Fruit fly (Drosophila melanogaster) whole organism, embryonic: Measurements from ENCODE around the gene CG7182.
A peak's percentile ranks its signal among the peaks of the same experiment; 100 is the strongest.

ENCODE experiments used
- Ada2b ChIP-seq: fragments of 200-800 bp; sonication (Bioruptor generic); IDR thresholded peaks from 2 replicates; pipeline ENCODE4 v1.3.6; 2022; ENCODE audit warnings: missing biosample characterization, missing genetic modification characterization
- Adf1 ChIP-seq: fragments of 200-800 bp; sonication (Bioruptor generic); IDR thresholded peaks from 2 replicates; pipeline ENCODE4 v1.3.6; 2022; ENCODE audit warnings: missing biosample characterization, missing genetic modification characterization
- Atf-2 ChIP-seq: fragments of 200-800 bp; sonication (Bioruptor generic); optimal IDR thresholded peaks from 2 replicates; lab custom pipeline; 2016; ENCODE audit warnings: missing biosample characterization, missing genetic modification characterization
- B-H1 ChIP-seq: fragments of 200-800 bp; sonication (Bioruptor generic); IDR thresholded peaks from 3 replicates; pipeline ENCODE4 v1.3.6; 2022; ENCODE audit warnings: missing biosample characterization, missing genetic modification characterization
- CG10274 ChIP-seq: fragments of 200-800 bp; sonication (Bioruptor generic); optimal IDR thresholded peaks from 3 replicates; lab custom pipeline; 2017; ENCODE audit warnings: missing biosample characterization, mild to moderate bottlenecking, missing genetic modification characterization
- CG10959 ChIP-seq: fragments of 200-800 bp; sonication (Bioruptor generic); IDR thresholded peaks from 2 replicates; pipeline ENCODE4 v1.3.6; 2022; ENCODE audit warnings: missing biosample characterization, missing genetic modification characterization
- CG11560 ChIP-seq: fragments of 200-800 bp; sonication (Bioruptor generic); IDR thresholded peaks from 3 replicates; pipeline ENCODE4 v1.3.6; 2022; ENCODE audit warnings: missing biosample characterization, missing genetic modification characterization
- CG12071 ChIP-seq: fragments of 200-800 bp; sonication (Bioruptor generic); optimal IDR thresholded peaks from 3 replicates; lab custom pipeline; 2018; ENCODE audit warnings: missing biosample characterization, mild to moderate bottlenecking, missing genetic modification characterization
- CG1233 ChIP-seq: fragments of 200-800 bp; sonication (Bioruptor generic); optimal IDR thresholded peaks from 4 replicates; lab custom pipeline; 2018; ENCODE audit warnings: missing biosample characterization, mild to moderate bottlenecking, missing genetic modification characterization
- CG12391 ChIP-seq: fragments of 200-800 bp; sonication (Bioruptor generic); optimal IDR thresholded peaks from 3 replicates; lab custom pipeline; 2018; ENCODE audit warnings: missing biosample characterization, mild to moderate bottlenecking, missing genetic modification characterization, moderate library complexity
- CG13123 ChIP-seq: fragments of 200-800 bp; sonication (Bioruptor generic); optimal IDR thresholded peaks from 2 replicates; lab custom pipeline; 2016; ENCODE audit warnings: missing biosample characterization, missing genetic modification characterization
- CG13296 ChIP-seq: fragments of 200-800 bp; sonication (Bioruptor generic); optimal IDR thresholded peaks from 3 replicates; lab custom pipeline; 2018; ENCODE audit warnings: missing biosample characterization, mild to moderate bottlenecking, missing genetic modification characterization
- CG14050 ChIP-seq: fragments of 200-800 bp; sonication (Bioruptor generic); IDR thresholded peaks from 3 replicates; pipeline ENCODE4 v1.3.6; 2022; ENCODE audit warnings: missing biosample characterization, missing genetic modification characterization
- CG15011 ChIP-seq: fragments of 200-800 bp; sonication (Bioruptor generic); optimal IDR thresholded peaks from 3 replicates; lab custom pipeline; 2018; ENCODE audit warnings: missing biosample characterization, mild to moderate bottlenecking, missing genetic modification characterization
- CG2116 ChIP-seq: fragments of 200-800 bp; sonication (Bioruptor generic); optimal IDR thresholded peaks from 3 replicates; lab custom pipeline; 2018; ENCODE audit warnings: missing biosample characterization, mild to moderate bottlenecking, missing genetic modification characterization
- CG3065 ChIP-seq: fragments of 200-800 bp; sonication (Bioruptor generic); optimal IDR thresholded peaks from 2 replicates; lab custom pipeline; 2016; ENCODE audit warnings: missing biosample characterization, missing genetic modification characterization
- CG6272 ChIP-seq: fragments of 200-800 bp; sonication (Bioruptor generic); IDR thresholded peaks from 2 replicates; pipeline ENCODE4 v1.3.6; 2022; ENCODE audit warnings: missing biosample characterization, missing genetic modification characterization
- CG6854 ChIP-seq: fragments of 200-800 bp; sonication (Bioruptor generic); optimal IDR thresholded peaks from 3 replicates; lab custom pipeline; 2017; ENCODE audit warnings: missing biosample characterization, mild to moderate bottlenecking, missing genetic modification characterization
- CG7556 ChIP-seq: fragments of 200-800 bp; sonication (Bioruptor generic); optimal IDR thresholded peaks from 2 replicates; lab custom pipeline; 2017; ENCODE audit warnings: missing biosample characterization, mild to moderate bottlenecking, missing genetic modification characterization
- CG8359 ChIP-seq: fragments of 200-800 bp; sonication (Bioruptor generic); optimal IDR thresholded peaks from 2 replicates; lab custom pipeline; 2017; ENCODE audit warnings: missing biosample characterization, mild to moderate bottlenecking, missing genetic modification characterization, borderline replicate concordance
- D19A ChIP-seq: fragments of 200-800 bp; optimal IDR thresholded peaks from 3 replicates; lab custom pipeline; 2019; ENCODE audit warnings: missing biosample characterization, mild to moderate bottlenecking, missing genetic modification characterization, moderate library complexity
- D19B ChIP-seq: fragments of 200-800 bp; sonication (Bioruptor generic); optimal IDR thresholded peaks from 2 replicates; lab custom pipeline; 2017; ENCODE audit warnings: missing biosample characterization, mild to moderate bottlenecking, missing genetic modification characterization
- Dip2 ChIP-seq: fragments of 200-800 bp; sonication (Bioruptor generic); IDR thresholded peaks from 2 replicates; pipeline ENCODE4 v1.3.6; 2022; ENCODE audit warnings: missing biosample characterization, missing genetic modification characterization
- Fer1 ChIP-seq: fragments of 200-800 bp; sonication (Bioruptor generic); optimal IDR thresholded peaks from 2 replicates; lab custom pipeline; 2017; ENCODE audit warnings: missing biosample characterization, mild to moderate bottlenecking, missing genetic modification characterization
- Fer3 ChIP-seq: fragments of 200-800 bp; sonication (Bioruptor generic); optimal IDR thresholded peaks from 2 replicates; lab custom pipeline; 2018; ENCODE audit warnings: missing biosample characterization, mild to moderate bottlenecking, missing genetic modification characterization, moderate library complexity
- H2.0 ChIP-seq: fragments of 200-800 bp; sonication (Bioruptor generic); IDR thresholded peaks from 2 replicates; pipeline ENCODE4 v1.3.6; 2022; ENCODE audit warnings: missing biosample characterization, missing genetic modification characterization
- HmgZ ChIP-seq: fragments of 200-800 bp; sonication (Bioruptor generic); optimal IDR thresholded peaks from 2 replicates; lab custom pipeline; 2018; ENCODE audit warnings: missing biosample characterization, mild to moderate bottlenecking, missing genetic modification characterization
- Mes4 ChIP-seq: fragments of 200-800 bp; sonication (Bioruptor generic); optimal IDR thresholded peaks from 2 replicates; lab custom pipeline; 2016; ENCODE audit warnings: missing biosample characterization, missing genetic modification characterization
- Nf-YC ChIP-seq: fragments of 200-800 bp; optimal IDR thresholded peaks from 3 replicates; lab custom pipeline; 2019; ENCODE audit warnings: missing biosample characterization, mild to moderate bottlenecking, missing genetic modification characterization, moderate library complexity
- Ravus ChIP-seq: fragments of 200-800 bp; sonication (Bioruptor generic); IDR thresholded peaks from 2 replicates; pipeline ENCODE4 v1.3.6; 2022; ENCODE audit warnings: missing biosample characterization, missing genetic modification characterization
- Sin3A ChIP-seq: fragments of >200 bp; optimal IDR thresholded peaks from 2 replicates; lab custom pipeline; 2018
- Sox100B ChIP-seq: fragments of 200-800 bp; sonication (Bioruptor generic); optimal IDR thresholded peaks from 3 replicates; lab custom pipeline; 2018; ENCODE audit warnings: missing biosample characterization, mild to moderate bottlenecking, missing genetic modification characterization
- Sox102F ChIP-seq: fragments of 200-800 bp; sonication (Bioruptor generic); optimal IDR thresholded peaks from 2 replicates; lab custom pipeline; 2018; ENCODE audit warnings: missing biosample characterization, mild to moderate bottlenecking, missing genetic modification characterization, moderate library complexity
- Sry-δ ChIP-seq: fragments of 200-800 bp; sonication (Bioruptor generic); optimal IDR thresholded peaks from 2 replicates; lab custom pipeline; 2016; ENCODE audit warnings: missing biosample characterization, missing genetic modification characterization
- amos ChIP-seq: fragments of 200-800 bp; sonication (Bioruptor generic); IDR thresholded peaks from 2 replicates; pipeline ENCODE4 v1.3.6; 2022; ENCODE audit warnings: missing biosample characterization, missing genetic modification characterization; ENCODE audit not compliant: partially characterized antibody
- bbx ChIP-seq: fragments of 200-800 bp; sonication (Bioruptor generic); IDR thresholded peaks from 2 replicates; pipeline ENCODE4 v1.3.6; 2022; ENCODE audit warnings: missing biosample characterization, missing genetic modification characterization; ENCODE audit not compliant: partially characterized antibody
- cg ChIP-seq: fragments of 200-800 bp; sonication (Bioruptor generic); optimal IDR thresholded peaks from 3 replicates; lab custom pipeline; 2019; ENCODE audit warnings: missing biosample characterization, mild to moderate bottlenecking, missing genetic modification characterization, moderate library complexity
- chinmo ChIP-seq: fragments of 200-800 bp; sonication (Bioruptor generic); IDR thresholded peaks from 4 replicates; pipeline ENCODE4 v1.3.6; 2022; ENCODE audit warnings: missing biosample characterization, missing genetic modification characterization; ENCODE audit not compliant: partially characterized antibody
- dm ChIP-seq: fragments of 200-800 bp; sonication (Bioruptor generic); optimal IDR thresholded peaks from 3 replicates; lab custom pipeline; 2016; ENCODE audit warnings: missing biosample characterization, missing genetic modification characterization
- dmrt99B ChIP-seq: fragments of 200-800 bp; sonication (Bioruptor generic); optimal IDR thresholded peaks from 2 replicates; lab custom pipeline; 2018; ENCODE audit warnings: missing biosample characterization, mild to moderate bottlenecking, missing genetic modification characterization, moderate library complexity
- dpn ChIP-seq, 2 experiments: fragments of 200-800 bp; sonication (Bioruptor generic); optimal IDR thresholded peaks; 3 replicates each; lab custom pipeline; 2016; ENCODE audit warnings: missing biosample characterization in 2 of 2, missing genetic modification characterization in 2 of 2
- en ChIP-seq: fragments of 200-800 bp; sonication (Bioruptor generic); optimal IDR thresholded peaks from 2 replicates; lab custom pipeline; 2016; ENCODE audit warnings: missing biosample characterization, missing genetic modification characterization
- fd3F ChIP-seq: fragments of 200-800 bp; sonication (Bioruptor generic); optimal IDR thresholded peaks from 2 replicates; lab custom pipeline; 2018; ENCODE audit warnings: missing biosample characterization, mild to moderate bottlenecking, missing genetic modification characterization, moderate library complexity
- gcm ChIP-seq: fragments of 200-800 bp; sonication (Bioruptor generic); optimal IDR thresholded peaks from 2 replicates; lab custom pipeline; 2019; ENCODE audit warnings: missing biosample characterization, mild to moderate bottlenecking, missing genetic modification characterization, moderate library complexity
- hb ChIP-seq: fragments of 200-800 bp; sonication (Bioruptor generic); IDR thresholded peaks from 3 replicates; pipeline ENCODE4 v1.3.6; 2022; ENCODE audit warnings: missing biosample characterization, missing genetic modification characterization; ENCODE audit not compliant: partially characterized antibody
- rib ChIP-seq: fragments of 200-800 bp; sonication (Bioruptor generic); IDR thresholded peaks from 2 replicates; pipeline ENCODE4 v1.3.6; 2022; ENCODE audit warnings: missing biosample characterization, missing genetic modification characterization
- scrt ChIP-seq: fragments of 200-800 bp; sonication (Bioruptor generic); optimal IDR thresholded peaks from 2 replicates; lab custom pipeline; 2018; ENCODE audit warnings: missing biosample characterization, mild to moderate bottlenecking, missing genetic modification characterization, moderate library complexity
- sqz ChIP-seq: fragments of 200-800 bp; sonication (Bioruptor generic); optimal IDR thresholded peaks from 3 replicates; lab custom pipeline; 2018; ENCODE audit warnings: missing biosample characterization, mild to moderate bottlenecking, missing genetic modification characterization
- trh ChIP-seq: fragments of 200-800 bp; sonication (Bioruptor generic); optimal IDR thresholded peaks from 2 replicates; lab custom pipeline; 2016; ENCODE audit warnings: missing biosample characterization, missing genetic modification characterization
- twi ChIP-seq: fragments of 200-800 bp; optimal IDR thresholded peaks from 2 replicates; lab custom pipeline; 2019; ENCODE audit warnings: missing biosample characterization, mild to moderate bottlenecking, missing genetic modification characterization, moderate library complexity
- vvl ChIP-seq: fragments of 200-800 bp; sonication (Bioruptor generic); IDR thresholded peaks from 2 replicates; pipeline ENCODE4 v1.3.6; 2022; ENCODE audit warnings: missing biosample characterization, missing genetic modification characterization

Gene CG7182

DNA sequence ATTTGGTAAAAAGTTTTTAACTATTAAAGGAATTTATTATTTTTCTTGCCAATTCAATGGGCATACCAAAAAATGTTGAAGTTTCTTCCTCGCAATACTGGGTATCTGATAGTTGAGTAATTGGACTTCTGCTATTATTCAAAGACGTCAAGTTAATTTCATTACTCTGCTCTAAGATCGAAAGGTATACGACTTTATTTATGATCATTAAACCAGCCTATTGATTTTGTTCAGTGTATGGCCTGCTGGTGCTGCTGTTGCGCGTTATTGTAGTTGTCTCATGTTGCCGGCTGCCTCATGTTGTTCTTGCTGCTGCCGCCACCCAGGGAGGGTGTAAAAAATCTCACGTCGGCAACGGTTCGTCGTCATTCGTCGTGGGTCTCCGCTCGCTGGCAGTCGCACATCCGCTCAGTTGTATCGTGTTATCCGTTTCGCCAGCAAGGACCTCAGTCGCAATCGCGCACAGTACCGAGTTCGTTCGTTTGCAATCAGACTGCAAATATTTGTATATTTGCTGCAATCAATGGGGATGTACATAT, 49.5 kb upstream of the CG7182 start, which contains the start of gene CG7120 (continued):
- TF ChIP-seq dm (GFP tag; lab: Kevin White, UChicago) (no peak), hb (no peak), sqz (GFP tag; lab: Kevin White, UChicago) (no peak), Adf1 (GFP tag; lab: Robert Waterston, UW) (no peak), CG11560 (tag; lab: Robert Waterston, UW) (no peak), Ravus (no peak), scrt (peak; percentile 36), gcm (GFP tag; lab: Kevin White, UChicago) (peak; percentile 21), CG10959 (GFP tag; lab: Robert Waterston, UW) (no peak), CG8359 (GFP tag; lab: Kevin White, UChicago) (no peak), Sry-δ (no peak), bbx (GFP tag; lab: Robert Waterston, UW) (no peak), CG14050 (GFP tag; lab: Robert Waterston, UW) (no peak), B-H1 (GFP tag; lab: Robert Waterston, UW) (no peak; the same call in 2 of the 3 replicates), Ada2b (GFP tag; lab: Robert Waterston, UW) (no peak), Sox100B (GFP tag; lab: Kevin White, UChicago) (peak; percentile 55), D19A (tag; lab: Kevin White, UChicago) (peak; percentile 52), CG10274 (GFP tag; lab: Kevin White, UChicago) (no peak), CG7556 (GFP tag; lab: Kevin White, UChicago) (peak; percentile 49), Sox102F (peak; percentile 59), dmrt99B (tag; lab: Kevin White, UChicago) (peak; percentile 57), CG12071 (GFP tag; lab: Kevin White, UChicago) (no peak), amos (no peak), dpn (GFP tag; optimal IDR thresholded peaks at IDR 0.05; lab: Kevin White, UChicago) (peak; percentile 27 to 47), Nf-YC (no peak), cg (GFP tag; lab: Kevin White, UChicago) (no peak), rib (no peak), Sin3A (lab: Kevin White, UChicago) (no peak), fd3F (GFP tag; lab: Kevin White, UChicago) (peak; percentile 13), CG15011 (GFP tag; lab: Kevin White, UChicago) (peak; percentile 23), CG3065 (GFP tag; lab: Kevin White, UChicago) (no peak), CG6272 (GFP tag; lab: Robert Waterston, UW) (no peak), CG13123 (GFP tag; lab: Kevin White, UChicago) (no peak), Fer3 (tag; lab: Kevin White, UChicago) (peak; percentile 18), trh (GFP tag; lab: Kevin White, UChicago) (no peak), CG1233 (GFP tag; lab: Kevin White, UChicago) (no peak), CG6854 (no peak), CG13296 (GFP tag; lab: Kevin White, UChicago) (no peak), vvl (GFP tag; lab: Robert Waterston, UW) (no peak), CG12391 (peak; percentile 58), twi (tag; lab: Kevin White, UChicago) (peak; percentile 33), CG2116 (GFP tag; lab: Kevin White, UChicago) (peak; percentile 5), en (GFP tag; lab: Kevin White, UChicago) (no peak), chinmo (GFP tag; lab: Robert Waterston, UW) (no peak), D19B (GFP tag; lab: Kevin White, UChicago) (peak; percentile 3), Mes4 (peak; percentile 34), Atf-2 (GFP tag; lab: Kevin White, UChicago) (peak; percentile 61), Dip2 (GFP tag; lab: Robert Waterston, UW) (no peak), Fer1 (GFP tag; lab: Kevin White, UChicago) (no peak), H2.0 (GFP tag; lab: Robert Waterston, UW) (no peak), HmgZ (no peak)
